Worm (Caenorhabditis elegans) whole organism, midembryonic: ENCODE results near the gene dlat-1.
A peak's percentile ranks its signal among the peaks of the same experiment; 100 is the strongest.

Experiments
- T22C8.4 ChIP-seq: fragments of 200-800 bp; sonication (Bioruptor generic); IDR thresholded peaks from 2 replicates; pipeline ENCODE4 v1.3.6; 2022; ENCODE audit warnings: missing genetic modification characterization, missing compliant biosample characterization
- cog-1 ChIP-seq: sonication (generic microtip); optimal IDR thresholded peaks from 2 replicates; lab custom pipeline; 2016; ENCODE audit warnings: missing genetic modification characterization, missing compliant biosample characterization
- flt-1 ChIP-seq: fragments of 200-800 bp; sonication (Bioruptor generic); IDR thresholded peaks from 2 replicates; pipeline ENCODE4 v1.3.6; 2022; ENCODE audit warnings: missing genetic modification characterization, missing compliant biosample characterization
- klf-2 ChIP-seq: fragments of 200-800 bp; sonication (Bioruptor generic); conservative IDR thresholded peaks from 2 replicates; pipeline ENCODE4 v1.3.6; 2022; ENCODE audit warnings: missing genetic modification reagents, missing genetic modification characterization, missing compliant biosample characterization
- med-1 ChIP-seq: sonication (generic microtip); optimal IDR thresholded peaks from 2 replicates; lab custom pipeline; 2017; ENCODE audit warnings: missing genetic modification characterization, mild to moderate bottlenecking, missing compliant biosample characterization, antibody characterized with exemption, missing genetic modification reagents; ENCODE audit not compliant: insufficient read depth
- ref-1 ChIP-seq: fragments of 200-800 bp; sonication (Bioruptor generic); conservative IDR thresholded peaks from 2 replicates; pipeline ENCODE4 v1.3.6; 2022; ENCODE audit warnings: missing genetic modification reagents, missing genetic modification characterization, missing compliant biosample characterization
- tab-1 ChIP-seq: fragments of 200-800 bp; sonication (Bioruptor generic); IDR thresholded peaks from 2 replicates; pipeline ENCODE4 v1.3.6; 2022; ENCODE audit warnings: missing genetic modification characterization, missing compliant biosample characterization
- ztf-23 ChIP-seq: fragments of 200-800 bp; sonication (Bioruptor generic); IDR thresholded peaks from 2 replicates; pipeline ENCODE4 v1.3.6; 2022; ENCODE audit warnings: missing genetic modification reagents, missing genetic modification characterization, missing compliant biosample characterization
- ztf-29 ChIP-seq: fragments of 200-800 bp; sonication (Bioruptor generic); IDR thresholded peaks from 2 replicates; pipeline ENCODE4 v1.3.6; 2022; ENCODE audit warnings: missing genetic modification reagents, missing genetic modification characterization, missing compliant biosample characterization

dlat-1 gene

DNA sequence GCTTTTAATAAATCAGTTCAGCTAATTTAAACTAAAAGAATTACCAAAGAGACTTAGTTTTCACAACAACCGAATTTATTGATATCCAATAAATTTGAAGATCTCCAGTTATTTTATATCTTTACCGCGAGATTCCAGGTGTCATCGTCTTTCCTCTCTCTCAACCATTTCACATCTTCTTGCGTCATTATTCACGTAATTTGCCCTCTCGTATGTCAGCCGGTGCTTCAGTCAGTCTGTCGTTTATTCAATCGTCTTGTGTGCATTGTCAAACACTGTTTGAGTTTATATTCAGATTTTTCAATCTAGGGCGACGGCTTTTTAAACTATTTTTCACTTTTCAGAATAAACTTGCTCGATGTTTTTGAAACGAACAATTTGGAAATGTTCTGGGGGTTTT is 9.7 kb downstream of the dlat-1 start:
- TF ChIP-seq ref-1 (GFP tag; lab: Robert Waterston, UW), result no peak
- no peak for TF ChIP-seq tab-1 (GFP tag; lab: Robert Waterston, UW)
- TF ChIP-seq ztf-29 (GFP tag; lab: Robert Waterston, UW), result no peak
- TF ChIP-seq T22C8.4 (GFP tag; lab: Robert Waterston, UW), result no peak
- TF ChIP-seq flt-1 (GFP tag; lab: Robert Waterston, UW), result no peak
- TF ChIP-seq ztf-23 (GFP tag; lab: Robert Waterston, UW), result no peak
- TF ChIP-seq cog-1 (tag; lab: Kevin White, UChicago), result no peak
- no peak for TF ChIP-seq med-1 (GFP tag; lab: Kevin White, UChicago)
- no peak for TF ChIP-seq klf-2 (GFP tag; lab: Robert Waterston, UW)

ce11 chrV:14436195-14436594 is 10.9 kb downstream of the dlat-1 start:
- no peak for TF ChIP-seq cog-1 (tag; lab: Kevin White, UChicago)

ce11 chrV:14433584-14433983 is 13.5 kb downstream of the dlat-1 start:
- TF ChIP-seq T22C8.4 (GFP tag; lab: Robert Waterston, UW) (no peak), flt-1 (GFP tag; lab: Robert Waterston, UW) (no peak), ref-1 (GFP tag; lab: Robert Waterston, UW) (no peak), tab-1 (GFP tag; lab: Robert Waterston, UW) (no peak), klf-2 (GFP tag; lab: Robert Waterston, UW) (no peak), cog-1 (tag; lab: Kevin White, UChicago) (no peak), ztf-29 (GFP tag; lab: Robert Waterston, UW) (no peak), med-1 (GFP tag; lab: Kevin White, UChicago) (no peak), ztf-23 (GFP tag; lab: Robert Waterston, UW) (no peak)

DNA sequence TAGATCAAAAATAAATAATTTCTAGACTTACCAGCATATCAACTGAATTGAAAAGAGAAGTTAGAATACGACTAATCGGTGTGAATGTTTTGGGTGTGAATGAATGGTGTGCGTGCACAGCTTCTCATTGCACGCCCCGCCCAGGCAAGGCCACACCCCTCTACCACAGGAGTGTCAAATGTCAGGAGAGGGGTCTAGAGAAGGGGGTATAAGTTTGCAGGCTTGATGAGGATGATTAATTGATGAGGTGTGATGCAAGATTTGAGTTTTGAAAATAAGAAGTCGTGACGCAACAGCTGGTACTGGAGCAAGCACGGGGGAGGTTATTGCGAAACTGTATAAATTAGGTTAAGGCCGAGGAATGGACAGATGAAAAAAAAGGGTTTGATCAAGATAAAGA is 14.8 kb downstream of the dlat-1 start, which contains the start of gene egl-1:
egl-1 (minus strand) TSS at position 101 of the 400 bp plus-strand sequence.
- no peak for TF ChIP-seq ztf-29 (GFP tag; lab: Robert Waterston, UW)
- TF ChIP-seq klf-2 (GFP tag; lab: Robert Waterston, UW), result no peak
- no peak for TF ChIP-seq cog-1 (tag; lab: Kevin White, UChicago)
- no peak for TF ChIP-seq med-1 (GFP tag; lab: Kevin White, UChicago)
- no peak for TF ChIP-seq flt-1 (GFP tag; lab: Robert Waterston, UW)

ce11 chrV:14428865-14429264 is 18.2 kb downstream of the dlat-1 start, which contains the start of gene F23B12.1:
Gene F23B12.1, plus strand, starts transcription at chrV:14429165.
- TF ChIP-seq flt-1 (GFP tag; lab: Robert Waterston, UW), result no peak
- no peak for TF ChIP-seq ztf-23 (GFP tag; lab: Robert Waterston, UW)

DNA sequence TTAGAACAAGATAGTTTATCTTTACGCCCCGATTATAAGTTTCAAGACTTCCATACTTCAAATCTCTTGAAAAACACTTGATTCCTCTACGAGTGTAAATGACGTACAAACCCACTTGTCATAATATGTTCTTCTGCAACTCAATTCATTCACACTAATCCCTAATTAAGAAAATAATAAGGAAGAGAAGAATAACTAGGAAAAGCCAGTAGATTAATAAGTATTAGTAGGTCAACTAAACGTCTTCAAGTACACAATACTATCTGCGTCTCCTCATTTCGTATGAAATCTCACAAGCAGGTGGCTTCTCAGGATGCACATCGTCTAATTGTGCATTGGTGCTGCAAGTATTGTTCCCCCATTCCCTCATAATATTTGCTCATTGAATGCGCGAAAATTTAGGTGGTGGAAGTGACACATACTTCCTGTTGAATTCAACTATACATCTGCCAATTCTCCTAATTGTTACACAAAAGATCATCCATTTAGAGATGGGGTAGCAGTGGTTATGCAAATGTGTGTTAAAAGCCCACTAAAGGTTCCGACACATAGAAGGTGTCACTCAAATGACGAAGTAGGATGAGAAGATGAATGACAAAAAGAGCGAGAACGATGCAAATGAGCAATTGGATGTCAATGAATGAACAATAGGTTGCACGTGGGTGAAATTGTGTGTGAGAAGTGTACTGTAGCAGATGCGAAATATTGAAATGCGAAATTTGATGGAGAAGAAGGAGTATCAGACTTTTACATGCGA is 19.8 kb downstream of the dlat-1 start:
- TF ChIP-seq flt-1 (GFP tag; lab: Robert Waterston, UW) (no peak), ztf-23 (GFP tag; lab: Robert Waterston, UW) (no peak), cog-1 (tag; lab: Kevin White, UChicago) (no peak), ztf-29 (GFP tag; lab: Robert Waterston, UW) (no peak), T22C8.4 (GFP tag; lab: Robert Waterston, UW) (no peak), ref-1 (GFP tag; lab: Robert Waterston, UW) (no peak), tab-1 (GFP tag; lab: Robert Waterston, UW) (no peak), klf-2 (GFP tag; lab: Robert Waterston, UW) (no peak), med-1 (GFP tag; lab: Kevin White, UChicago) (no peak)

DNA sequence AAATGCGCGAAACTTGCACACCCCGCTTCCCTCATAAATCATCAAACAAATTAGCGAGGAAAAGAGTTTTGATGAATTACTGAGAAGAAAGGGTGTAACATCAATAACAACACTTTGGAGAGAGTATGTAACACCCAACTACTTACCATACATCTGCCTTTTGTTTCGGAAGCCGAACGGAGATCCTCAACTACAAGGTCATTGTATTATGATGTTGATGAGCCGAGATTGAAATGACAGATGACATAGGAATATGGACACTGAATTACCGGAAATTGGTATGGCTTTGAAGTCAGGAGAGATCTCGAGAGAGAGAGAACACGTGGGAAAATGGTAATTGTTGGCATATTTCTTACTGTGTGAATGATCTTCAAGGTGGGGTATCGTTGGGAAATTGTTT is 21.1 kb downstream of the dlat-1 start:
- TF ChIP-seq T22C8.4 (GFP tag; lab: Robert Waterston, UW) (no peak), flt-1 (GFP tag; lab: Robert Waterston, UW) (no peak), med-1 (GFP tag; lab: Kevin White, UChicago) (no peak), cog-1 (tag; lab: Kevin White, UChicago) (no peak), ref-1 (GFP tag; lab: Robert Waterston, UW) (no peak), klf-2 (GFP tag; lab: Robert Waterston, UW) (no peak), ztf-23 (GFP tag; lab: Robert Waterston, UW) (no peak), ztf-29 (GFP tag; lab: Robert Waterston, UW) (no peak), tab-1 (GFP tag; lab: Robert Waterston, UW) (no peak)

DNA sequence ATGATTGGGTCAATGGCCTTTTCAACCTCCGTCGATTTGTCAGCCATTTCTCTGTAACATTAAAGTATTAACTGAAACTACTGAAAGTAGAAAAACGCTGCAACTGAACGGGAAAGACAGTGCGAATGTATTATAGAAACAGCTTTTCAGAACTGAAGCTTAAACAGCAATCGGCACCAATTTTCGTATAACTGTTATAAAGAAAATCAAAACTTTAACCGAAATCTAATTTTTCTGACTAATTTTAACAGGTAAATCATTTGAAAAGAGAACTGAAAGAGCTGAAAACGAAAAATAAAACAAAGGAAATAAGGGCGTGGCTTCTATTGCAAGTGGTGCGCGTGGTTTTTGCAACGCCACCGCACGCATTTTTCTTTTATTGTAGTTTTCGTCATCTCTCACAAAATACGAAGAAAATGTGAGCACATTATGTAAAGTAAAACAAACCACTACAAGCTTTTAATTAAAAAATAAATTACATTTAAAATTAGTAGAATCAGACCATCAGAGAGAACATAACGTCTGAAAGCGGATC is 22.1 kb downstream of the dlat-1 start, which contains the start of gene rrsr-1:
rrsr-1 (minus strand) TSS at position 51 of the 535 bp plus-strand sequence.
- no peak for TF ChIP-seq ztf-29 (GFP tag; lab: Robert Waterston, UW)
- TF ChIP-seq ref-1 (GFP tag; lab: Robert Waterston, UW), result no peak
- TF ChIP-seq T22C8.4 (GFP tag; lab: Robert Waterston, UW), result no peak
- peak; percentile 54; the same call in 1 of the 2 replicates for TF ChIP-seq tab-1 (GFP tag; lab: Robert Waterston, UW)
- TF ChIP-seq med-1 (GFP tag; lab: Kevin White, UChicago), result peak; percentile 65
- TF ChIP-seq flt-1 (GFP tag; lab: Robert Waterston, UW), result 0 out of 2 replicates have a peak, but pooled peaks have one; percentile 41
- no peak for TF ChIP-seq klf-2 (GFP tag; lab: Robert Waterston, UW)
- TF ChIP-seq ztf-23 (GFP tag; lab: Robert Waterston, UW), result peak; percentile 68; the same call in 1 of the 2 replicates
- TF ChIP-seq cog-1 (tag; lab: Kevin White, UChicago), result no peak

- TF ChIP-seq med-1 (GFP tag; lab: Kevin White, UChicago) (no peak), ztf-29 (GFP tag; lab: Robert Waterston, UW) (no peak), flt-1 (GFP tag; lab: Robert Waterston, UW) (no peak), cog-1 (tag; lab: Kevin White, UChicago) (no peak), tab-1 (GFP tag; lab: Robert Waterston, UW) (no peak), ztf-23 (GFP tag; lab: Robert Waterston, UW) (no peak), klf-2 (GFP tag; lab: Robert Waterston, UW) (no peak), ref-1 (GFP tag; lab: Robert Waterston, UW) (no peak), T22C8.4 (GFP tag; lab: Robert Waterston, UW) (no peak)
Observed at ce11 chrV:14423268-14423667, 23.8 kb downstream of the dlat-1 start, which contains the start of gene rpoa-12. Gene rpoa-12, minus strand, starts transcription at chrV:14423304.
